Comparison of ENCODE assay signal across 3 fruit fly cellular contexts in the genomic region with DNA sequence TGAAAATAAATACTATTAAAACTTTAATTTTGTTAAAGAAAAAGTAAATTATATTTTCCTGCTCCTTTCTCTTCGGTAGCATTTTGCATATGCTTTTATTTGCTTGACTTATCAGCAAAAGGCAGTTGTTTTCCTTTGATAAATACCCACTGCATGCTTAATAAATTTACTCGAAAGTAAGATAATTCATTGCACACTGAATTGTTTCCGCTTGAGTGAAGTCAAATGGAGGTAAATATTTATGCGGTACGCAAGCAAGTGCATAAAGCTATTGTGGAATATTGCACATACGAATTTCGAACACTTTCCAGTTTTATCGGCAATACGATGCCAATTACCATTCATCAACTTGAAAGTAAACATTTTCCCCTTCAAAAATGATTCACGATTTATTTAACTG.
A peak's percentile ranks its signal among the peaks of the same experiment; 100 is the strongest.
TF ChIP-seq lines count a peak whose summit lies in the region.

No protein-coding gene starts in this region.

TF ChIP-seq in whole organism, embryonic, 481 proteins besides CTCF, POLR2A, EP300 and RAD21 (continued from another document):
- no peak for TF ChIP-seq CG15073 (GFP tag; optimal IDR thresholded peaks at IDR 0.05; lab: Kevin White, UChicago)
- no peak for TF ChIP-seq CG9932 (GFP tag; IDR thresholded peaks at IDR 0.05; lab: Robert Waterston, UW)
- TF ChIP-seq lab (GFP tag; optimal IDR thresholded peaks at IDR 0.05; lab: Kevin White, UChicago) = no peak
- TF ChIP-seq dmrt99B (tag; optimal IDR thresholded peaks at IDR 0.05; lab: Kevin White, UChicago) = no peak
- TF ChIP-seq TFAM (GFP tag; optimal IDR thresholded peaks at IDR 0.05; lab: Kevin White, UChicago) = no peak
- TF ChIP-seq fd96Cb (tag; optimal IDR thresholded peaks at IDR 0.05; lab: Kevin White, UChicago) = no peak
- TF ChIP-seq CG31388 (GFP tag; optimal IDR thresholded peaks at IDR 0.05; lab: Kevin White, UChicago) = no peak
- TF ChIP-seq mld (GFP tag; IDR thresholded peaks at IDR 0.05; lab: Robert Waterston, UW; ENCODE audit: partially characterized antibody) = no peak
- no peak for TF ChIP-seq CG7745 (tag; optimal IDR thresholded peaks at IDR 0.05; lab: Kevin White, UChicago)
- no peak for TF ChIP-seq CG7271 (tag; optimal IDR thresholded peaks at IDR 0.05; lab: Kevin White, UChicago)
- TF ChIP-seq Mrtf (GFP tag; IDR thresholded peaks at IDR 0.05; lab: Robert Waterston, UW) = no peak
- TF ChIP-seq phol (tag; optimal IDR thresholded peaks at IDR 0.05; lab: Kevin White, UChicago) = no peak
- no peak for TF ChIP-seq sr (GFP tag; IDR thresholded peaks at IDR 0.05; lab: Robert Waterston, UW)
- TF ChIP-seq Blimp-1 (GFP tag; optimal IDR thresholded peaks at IDR 0.05; lab: Kevin White, UChicago) = peak; percentile 34
- TF ChIP-seq sob (GFP tag; IDR thresholded peaks at IDR 0.05; lab: Robert Waterston, UW) = no peak
- TF ChIP-seq pnt (GFP tag; optimal IDR thresholded peaks at IDR 0.05; lab: Kevin White, UChicago) = no peak
- no peak for TF ChIP-seq E2f1 (GFP tag; IDR thresholded peaks at IDR 0.05; lab: Robert Waterston, UW)
- TF ChIP-seq bsh (GFP tag; optimal IDR thresholded peaks at IDR 0.05; lab: Kevin White, UChicago) = peak in 1 of 2 experiments; percentile 27
- TF ChIP-seq schlank (tag; optimal IDR thresholded peaks at IDR 0.05; lab: Kevin White, UChicago) = no peak
- no peak for TF ChIP-seq Dad (GFP tag; optimal IDR thresholded peaks at IDR 0.05; lab: Kevin White, UChicago)
- no peak for TF ChIP-seq scrt (GFP tag; optimal IDR thresholded peaks at IDR 0.05; lab: Kevin White, UChicago)
- no peak for TF ChIP-seq NK7.1 (GFP tag; optimal IDR thresholded peaks at IDR 0.05; lab: Kevin White, UChicago)
- no peak for TF ChIP-seq CG10274 (GFP tag; optimal IDR thresholded peaks at IDR 0.05; lab: Kevin White, UChicago)
- TF ChIP-seq Dfd (GFP tag; optimal IDR thresholded peaks at IDR 0.05; lab: Kevin White, UChicago) = no peak
- TF ChIP-seq CG7372 (GFP tag; IDR thresholded peaks at IDR 0.05; lab: Robert Waterston, UW) = no peak
- TF ChIP-seq NC2α (GFP tag; optimal IDR thresholded peaks at IDR 0.05; lab: Kevin White, UChicago) = no peak
- no peak for TF ChIP-seq CG18599 (GFP tag; optimal IDR thresholded peaks at IDR 0.05; lab: Kevin White, UChicago)
- TF ChIP-seq fd64A (GFP tag; optimal IDR thresholded peaks at IDR 0.05; lab: Kevin White, UChicago) = peak; percentile 27
- no peak for TF ChIP-seq sim (GFP tag; IDR thresholded peaks at IDR 0.05; lab: Robert Waterston, UW)
- no peak for TF ChIP-seq h (optimal IDR thresholded peaks at IDR 0.05; lab: Kevin White, UChicago)
- no peak for TF ChIP-seq corto (GFP tag; optimal IDR thresholded peaks at IDR 0.05; lab: Kevin White, UChicago)
- no peak for TF ChIP-seq CG33557 (GFP tag; optimal IDR thresholded peaks at IDR 0.05; lab: Kevin White, UChicago)
- TF ChIP-seq Dll (GFP tag; IDR thresholded peaks at IDR 0.05; lab: Robert Waterston, UW; ENCODE audit: partially characterized antibody) = no peak
- TF ChIP-seq ATbp (GFP tag; optimal IDR thresholded peaks at IDR 0.05; lab: Kevin White, UChicago) = peak; percentile 1
- no peak for TF ChIP-seq dmrt11E (tag; optimal IDR thresholded peaks at IDR 0.05; lab: Kevin White, UChicago)
- no peak for TF ChIP-seq Dref (GFP tag; IDR thresholded peaks at IDR 0.05; lab: Robert Waterston, UW)
- no peak for TF ChIP-seq Hmr (GFP tag; optimal IDR thresholded peaks at IDR 0.05; lab: Kevin White, UChicago)
- peak; percentile 65 for TF ChIP-seq nom (GFP tag; optimal IDR thresholded peaks at IDR 0.05; lab: Kevin White, UChicago)

TF ChIP-seq in whole organism, prepupa, 60 proteins besides CTCF, POLR2A, EP300 and RAD21 (continued from another document):
- TF ChIP-seq CG6792 (GFP tag; optimal IDR thresholded peaks at IDR 0.05; lab: Kevin White, UChicago) (peak; percentile 44), Eip78C (GFP tag; lab: Kevin White, UChicago) (peak; percentile 92), dsx (GFP tag; optimal IDR thresholded peaks at IDR 0.05; lab: Kevin White, UChicago; ENCODE audit: poor library complexity, severe bottlenecking) (peak; percentile 5), pdm3 (GFP tag; optimal IDR thresholded peaks at IDR 0.05; lab: Kevin White, UChicago) (no peak), ss (GFP tag; optimal IDR thresholded peaks at IDR 0.05; lab: Kevin White, UChicago) (peak; percentile 51 to 74), CG6854 (GFP tag; optimal IDR thresholded peaks at IDR 0.05; lab: Kevin White, UChicago) (peak; percentile 78), CG9139 (GFP tag; optimal IDR thresholded peaks at IDR 0.05; lab: Kevin White, UChicago) (peak; percentile 33), fd85E (GFP tag; optimal IDR thresholded peaks at IDR 0.05; lab: Kevin White, UChicago) (no peak), CG11762 (GFP tag; optimal IDR thresholded peaks at IDR 0.05; lab: Kevin White, UChicago; ENCODE audit: insufficient read depth) (no peak), CG6163 (GFP tag; IDR thresholded peaks at IDR 0.05; lab: Robert Waterston, UW) (0 out of 3 replicates have a peak, but pooled peaks have one; percentile 37)

TF ChIP-seq in whole organism, wandering third instar larva, 38 proteins besides CTCF, POLR2A, EP300 and RAD21 (continued from another document):
- TF ChIP-seq Hr83 (GFP tag; optimal IDR thresholded peaks at IDR 0.05; lab: Kevin White, UChicago; ENCODE audit: poor library complexity, severe bottlenecking) (no peak), dsf (GFP tag; optimal IDR thresholded peaks at IDR 0.05; lab: Kevin White, UChicago; ENCODE audit: borderline replicate concordance) (no peak), GATAd (GFP tag; optimal IDR thresholded peaks at IDR 0.05; lab: Kevin White, UChicago) (no peak), OdsH (GFP tag; optimal IDR thresholded peaks at IDR 0.05; lab: Kevin White, UChicago) (peak; percentile 14), tai (GFP tag; optimal IDR thresholded peaks at IDR 0.05; lab: Kevin White, UChicago) (no peak)
TF ChIP-seq in whole organism, wandering third instar larva: peak in this region for 6.
